Fruit fly (Drosophila melanogaster): ENCODE data around the gene CG11425.

Gene CG11425

DNA sequence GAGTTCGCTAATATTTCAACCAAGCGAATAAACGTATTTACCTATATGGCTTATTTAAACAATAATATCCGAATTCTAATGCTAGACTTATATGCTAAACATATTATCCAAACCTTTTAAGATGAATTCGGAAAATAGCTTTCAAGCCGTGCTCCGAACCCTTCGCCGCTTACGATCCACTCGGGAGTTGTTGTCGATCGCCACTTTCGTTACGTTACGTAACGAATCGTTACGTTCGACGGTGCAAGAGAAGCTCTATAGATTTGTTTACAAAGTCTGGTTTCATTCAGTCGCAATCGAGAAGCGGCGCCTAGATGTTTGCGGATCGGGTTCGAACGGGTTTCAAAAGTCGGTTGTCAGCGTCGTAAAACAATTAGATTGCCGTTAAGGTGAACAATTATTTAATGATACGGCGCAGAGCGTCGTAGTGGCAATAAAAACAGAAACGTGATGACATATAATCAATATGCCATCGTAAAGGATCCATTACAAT lies 4.2 kb upstream of the CG11425 start, which contains the start of gene CG11426:
TSS of gene CG11426 (plus strand) at position 258 of the 493 bp plus-strand sequence.
- TF ChIP-seq CG33017 (tag; optimal IDR thresholded peaks at IDR 0.05) (no peak), Clk (GFP tag; optimal IDR thresholded peaks at IDR 0.05) (no peak), cnc (optimal IDR thresholded peaks at IDR 0.05) (no peak), Mnt (GFP tag; optimal IDR thresholded peaks at IDR 0.05) (no peak), pad (GFP tag; optimal IDR thresholded peaks at IDR 0.05) (no peak), CG12768 (GFP tag; optimal IDR thresholded peaks at IDR 0.05) (no peak), bab1 (GFP tag; optimal IDR thresholded peaks at IDR 0.05) (no peak), CG11617 (GFP tag; optimal IDR thresholded peaks at IDR 0.05) (no peak), Hr96 (GFP tag; optimal IDR thresholded peaks at IDR 0.05) (no peak), cic (GFP tag; optimal IDR thresholded peaks at IDR 0.05) (no peak), CG7101 (tag; optimal IDR thresholded peaks at IDR 0.05) (no peak), tj (GFP tag; optimal IDR thresholded peaks at IDR 0.05) (no peak)

- TF ChIP-seq cic (GFP tag; optimal IDR thresholded peaks at IDR 0.05) (peak; percentile 3), bab1 (GFP tag; optimal IDR thresholded peaks at IDR 0.05) (no peak), CG12768 (GFP tag; optimal IDR thresholded peaks at IDR 0.05) (peak; percentile 81), ovo (GFP tag; optimal IDR thresholded peaks at IDR 0.05) (no peak), CG7045 (GFP tag; optimal IDR thresholded peaks at IDR 0.05) (peak; percentile 68), Crg-1 (GFP tag; optimal IDR thresholded peaks at IDR 0.05) (no peak), toe (GFP tag; optimal IDR thresholded peaks at IDR 0.05) (no peak), CG5204 (GFP tag; optimal IDR thresholded peaks at IDR 0.05) (no peak), Clk (GFP tag; optimal IDR thresholded peaks at IDR 0.05) (peak; percentile 54), CG14711 (tag; optimal IDR thresholded peaks at IDR 0.05) (peak; percentile 74), CG33017 (tag; optimal IDR thresholded peaks at IDR 0.05) (peak; percentile 85), CG1620 (GFP tag; optimal IDR thresholded peaks at IDR 0.05) (no peak), tj (GFP tag; optimal IDR thresholded peaks at IDR 0.05) (peak; percentile 42), cnc (optimal IDR thresholded peaks at IDR 0.05) (peak in 1 of 2 experiments; percentile 51), Hr96 (GFP tag; optimal IDR thresholded peaks at IDR 0.05) (no peak), CG7101 (tag; optimal IDR thresholded peaks at IDR 0.05) (peak; percentile 83), Mnt (GFP tag; optimal IDR thresholded peaks at IDR 0.05) (no peak), pad (GFP tag; optimal IDR thresholded peaks at IDR 0.05) (peak; percentile 59), CG11617 (GFP tag; optimal IDR thresholded peaks at IDR 0.05) (peak; percentile 88), kay (GFP tag; ENCODE audit: borderline replicate concordance) (peak; percentile 23)
These were observed 2.9 kb upstream of the CG11425 start for dm6 chr3L:22471586-22472291.

dm6 chr3L:22483452-22483851 lies 8.9 kb downstream of the CG11425 start:
- TF ChIP-seq CG1620 (GFP tag; optimal IDR thresholded peaks at IDR 0.05) (no peak), Hr96 (GFP tag; optimal IDR thresholded peaks at IDR 0.05) (no peak), cnc (optimal IDR thresholded peaks at IDR 0.05) (no peak), Clk (GFP tag; optimal IDR thresholded peaks at IDR 0.05) (no peak), CG11617 (GFP tag; optimal IDR thresholded peaks at IDR 0.05) (no peak)

DNA sequence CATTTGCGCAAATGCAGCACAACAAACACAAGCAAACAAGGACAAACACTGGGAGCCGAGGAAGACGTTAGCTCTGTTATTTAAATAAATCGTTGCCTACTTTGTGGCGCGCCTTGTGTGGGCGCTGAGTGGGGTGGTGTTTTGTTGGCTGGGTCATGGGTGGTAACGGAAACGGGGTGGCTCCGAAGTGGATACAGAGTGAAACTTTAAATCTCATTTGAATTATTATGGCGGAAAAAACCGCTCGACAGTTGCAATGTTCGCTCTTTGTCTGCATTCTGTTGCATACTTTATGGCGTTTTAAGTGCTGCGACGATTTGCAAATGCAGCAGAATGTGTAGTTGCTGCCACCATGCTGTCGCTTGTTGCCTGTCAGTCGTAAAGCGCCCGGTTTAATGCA lies 23.0 kb downstream of the CG11425 start:
- TF ChIP-seq CG7101 (tag; optimal IDR thresholded peaks at IDR 0.05) = no peak
- TF ChIP-seq cic (GFP tag; optimal IDR thresholded peaks at IDR 0.05) = no peak

dm6 chr3L:22501300-22501699 lies 26.7 kb downstream of the CG11425 start, which contains the start of gene CG43312:
TSS of gene CG43312 (plus strand) at chr3L:22501600.
- TF ChIP-seq Mnt (GFP tag; optimal IDR thresholded peaks at IDR 0.05) = no peak
- no peak for TF ChIP-seq CG33017 (tag; optimal IDR thresholded peaks at IDR 0.05)
- TF ChIP-seq CG12768 (GFP tag; optimal IDR thresholded peaks at IDR 0.05) = no peak
- no peak for TF ChIP-seq kay (GFP tag; ENCODE audit: borderline replicate concordance)
- no peak for TF ChIP-seq Crg-1 (GFP tag; optimal IDR thresholded peaks at IDR 0.05)
- TF ChIP-seq CG1620 (GFP tag; optimal IDR thresholded peaks at IDR 0.05) = no peak
- no peak for TF ChIP-seq pad (GFP tag; optimal IDR thresholded peaks at IDR 0.05)
- TF ChIP-seq toe (GFP tag; optimal IDR thresholded peaks at IDR 0.05) = no peak
- TF ChIP-seq bab1 (GFP tag; optimal IDR thresholded peaks at IDR 0.05) = no peak
- TF ChIP-seq ovo (GFP tag; optimal IDR thresholded peaks at IDR 0.05) = no peak
- TF ChIP-seq CG5204 (GFP tag; optimal IDR thresholded peaks at IDR 0.05) = no peak
- TF ChIP-seq Hr96 (GFP tag; optimal IDR thresholded peaks at IDR 0.05) = no peak

- no peak for TF ChIP-seq tj (GFP tag; optimal IDR thresholded peaks at IDR 0.05)
- no peak for TF ChIP-seq bab1 (GFP tag; optimal IDR thresholded peaks at IDR 0.05)
- no peak for TF ChIP-seq Clk (GFP tag; optimal IDR thresholded peaks at IDR 0.05)
These were observed 29.1 kb downstream of the CG11425 start, which contains the start of gene CG43331 for dm6 chr3L:22503730-22504129. TSS of gene CG43331 (minus strand) at chr3L:22503830.

dm6 chr3L:22504323-22504722 lies 29.7 kb downstream of the CG11425 start, which contains the start of gene CG43330:
TSS of gene CG43330 (minus strand) at chr3L:22504423.
- no peak for TF ChIP-seq CG7045 (GFP tag; optimal IDR thresholded peaks at IDR 0.05)
- no peak for TF ChIP-seq CG5204 (GFP tag; optimal IDR thresholded peaks at IDR 0.05)
- TF ChIP-seq Clk (GFP tag; optimal IDR thresholded peaks at IDR 0.05) = no peak
- TF ChIP-seq CG14711 (tag; optimal IDR thresholded peaks at IDR 0.05) = no peak
- TF ChIP-seq cnc (optimal IDR thresholded peaks at IDR 0.05) = no peak
- TF ChIP-seq toe (GFP tag; optimal IDR thresholded peaks at IDR 0.05) = no peak
- TF ChIP-seq ovo (GFP tag; optimal IDR thresholded peaks at IDR 0.05) = no peak
- TF ChIP-seq CG7101 (tag; optimal IDR thresholded peaks at IDR 0.05) = no peak
- no peak for TF ChIP-seq bab1 (GFP tag; optimal IDR thresholded peaks at IDR 0.05)
- TF ChIP-seq tj (GFP tag; optimal IDR thresholded peaks at IDR 0.05) = no peak
- no peak for TF ChIP-seq kay (GFP tag; ENCODE audit: borderline replicate concordance)
